Fruit fly (Drosophila melanogaster): Measurements from ENCODE around the gene Hmgcr.

Hmgcr gene

DNA sequence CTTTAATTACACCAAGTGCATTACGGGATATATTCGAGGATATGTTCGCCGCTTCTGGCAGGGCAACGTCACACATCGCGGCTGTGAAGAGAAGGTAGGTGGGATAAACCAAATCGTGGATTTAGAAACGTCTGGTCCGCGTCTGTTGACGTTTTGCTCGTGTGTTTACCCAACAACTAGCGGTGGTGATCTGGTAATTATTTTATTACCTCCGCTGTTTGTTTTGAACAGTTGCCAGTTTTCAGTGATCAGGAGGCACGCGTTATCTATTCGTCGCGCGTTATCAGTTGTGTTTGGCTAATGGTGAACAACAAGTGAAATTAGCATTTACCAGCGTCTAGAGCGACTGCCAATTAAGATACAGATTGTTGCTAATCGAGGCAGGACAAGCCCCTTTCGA is 4.1 kb upstream of the Hmgcr start (continued):
- TF ChIP-seq Sry-δ (GFP tag; optimal IDR thresholded peaks at IDR 0.05): no peak
- no peak for TF ChIP-seq ro (GFP tag; IDR thresholded peaks at IDR 0.05)
- peak; percentile 83 for TF ChIP-seq Hmr (GFP tag; optimal IDR thresholded peaks at IDR 0.05)
- TF ChIP-seq C15 (GFP tag; IDR thresholded peaks at IDR 0.05): no peak
- no peak for TF ChIP-seq jumu (GFP tag; optimal IDR thresholded peaks at IDR 0.05)
- TF ChIP-seq dysf (GFP tag; IDR thresholded peaks at IDR 0.05): no peak
- no peak for TF ChIP-seq usp (GFP tag; optimal IDR thresholded peaks at IDR 0.05)
- TF ChIP-seq sim (GFP tag; IDR thresholded peaks at IDR 0.05): no peak
- TF ChIP-seq ham (GFP tag; IDR thresholded peaks at IDR 0.05): no peak
- TF ChIP-seq YL-1 (GFP tag; optimal IDR thresholded peaks at IDR 0.05): peak; percentile 23
- TF ChIP-seq CG1024 (GFP tag; IDR thresholded peaks at IDR 0.05): no peak
- no peak for TF ChIP-seq CG10431 (GFP tag; optimal IDR thresholded peaks at IDR 0.05)
- TF ChIP-seq Hand (GFP tag; optimal IDR thresholded peaks at IDR 0.05): peak; percentile 42
- no peak for TF ChIP-seq dan (GFP tag; IDR thresholded peaks at IDR 0.05)
- TF ChIP-seq CG10543 (GFP tag; optimal IDR thresholded peaks at IDR 0.05): peak; percentile 89
- TF ChIP-seq abd-A (tag; optimal IDR thresholded peaks at IDR 0.05): no peak
- TF ChIP-seq amos (GFP tag; IDR thresholded peaks at IDR 0.05; ENCODE audit: partially characterized antibody): no peak
- TF ChIP-seq Xbp1 (GFP tag; optimal IDR thresholded peaks at IDR 0.05): no peak
- TF ChIP-seq ci (GFP tag; IDR thresholded peaks at IDR 0.05): peak; percentile 56; the same call in 1 of the 3 replicates
- peak; percentile 28; the same call in 1 of the 3 replicates for TF ChIP-seq gce (GFP tag; IDR thresholded peaks at IDR 0.05)
- no peak for TF ChIP-seq salm (tag; optimal IDR thresholded peaks at IDR 0.05)
- TF ChIP-seq CHES-1-like (GFP tag; optimal IDR thresholded peaks at IDR 0.05): peak; percentile 18
- peak; percentile 12 for TF ChIP-seq bcd (GFP tag; optimal IDR thresholded peaks at IDR 0.05)
- no peak for TF ChIP-seq HmgD (GFP tag; optimal IDR thresholded peaks at IDR 0.05)
- no peak for TF ChIP-seq shn (GFP tag; optimal IDR thresholded peaks at IDR 0.05)
- TF ChIP-seq CG18599 (GFP tag; optimal IDR thresholded peaks at IDR 0.05): peak; percentile 86
- TF ChIP-seq CG33213 (GFP tag; optimal IDR thresholded peaks at IDR 0.05): no peak
- TF ChIP-seq CG15514 (GFP tag; optimal IDR thresholded peaks at IDR 0.05): peak; percentile 62
- TF ChIP-seq CG4707 (GFP tag; optimal IDR thresholded peaks at IDR 0.05): no peak
- no peak for TF ChIP-seq CG8089 (GFP tag; optimal IDR thresholded peaks at IDR 0.05)
- TF ChIP-seq unc-4 (GFP tag; IDR thresholded peaks at IDR 0.05; ENCODE audit: partially characterized antibody): no peak
- no peak for TF ChIP-seq maf-S (GFP tag; optimal IDR thresholded peaks at IDR 0.05)
- no peak for TF ChIP-seq Elba2 (GFP tag; optimal IDR thresholded peaks at IDR 0.05)
- peak; percentile 9 for TF ChIP-seq CG1603 (tag; optimal IDR thresholded peaks at IDR 0.05)
- peak; percentile 35 for TF ChIP-seq eyg (GFP tag; optimal IDR thresholded peaks at IDR 0.05)
- no peak for TF ChIP-seq CG14860 (GFP tag; IDR thresholded peaks at IDR 0.05; ENCODE audit: partially characterized antibody)
- TF ChIP-seq pum (GFP tag; optimal IDR thresholded peaks at IDR 0.05): no peak
- peak; percentile 92 for TF ChIP-seq CG3407 (GFP tag; optimal IDR thresholded peaks at IDR 0.05)
- no peak for TF ChIP-seq Six4 (GFP tag; optimal IDR thresholded peaks at IDR 0.05)
- peak; percentile 13 for TF ChIP-seq fd3F (GFP tag; optimal IDR thresholded peaks at IDR 0.05)
- no peak for TF ChIP-seq nerfin-2 (GFP tag; IDR thresholded peaks at IDR 0.05; ENCODE audit: partially characterized antibody)
- TF ChIP-seq fru (optimal IDR thresholded peaks at IDR 0.05): no peak
- TF ChIP-seq CG10267 (tag; optimal IDR thresholded peaks at IDR 0.05): no peak
- peak; percentile 34 for TF ChIP-seq org-1 (GFP tag; optimal IDR thresholded peaks at IDR 0.05)
- peak; percentile 46 for TF ChIP-seq CG2120 (GFP tag; optimal IDR thresholded peaks at IDR 0.05)
- peak; percentile 45 for TF ChIP-seq CG12219 (GFP tag; optimal IDR thresholded peaks at IDR 0.05)
- TF ChIP-seq CG4282 (GFP tag; optimal IDR thresholded peaks at IDR 0.05): no peak
- no peak for TF ChIP-seq CG3838 (GFP tag; optimal IDR thresholded peaks at IDR 0.05)
- TF ChIP-seq Drgx (GFP tag; IDR thresholded peaks at IDR 0.05): no peak
- no peak for TF ChIP-seq CG15601 (tag; optimal IDR thresholded peaks at IDR 0.05)
- no peak for TF ChIP-seq CG8944 (GFP tag; optimal IDR thresholded peaks at IDR 0.05)
- TF ChIP-seq CG14965 (GFP tag; optimal IDR thresholded peaks at IDR 0.05; ENCODE audit: borderline replicate concordance): no peak
